Fruit fly (Drosophila melanogaster) whole organism, adult: ENCODE measurements around the gene bark.
A peak's percentile ranks its signal among the peaks of the same experiment; 100 is the strongest.

Source experiments
- CG11617 ChIP-seq: fragments of 200-800 bp; sonication (Bioruptor generic); optimal IDR thresholded peaks from 2 replicates; lab custom pipeline; 2017; ENCODE audit warnings: mild to moderate bottlenecking, missing biosample characterization, missing genetic modification reagents, missing genetic modification characterization
- CG12768 ChIP-seq: fragments of 200-800 bp; sonication (Bioruptor generic); optimal IDR thresholded peaks from 2 replicates; lab custom pipeline; 2017; ENCODE audit warnings: missing biosample characterization, missing genetic modification characterization, mild to moderate bottlenecking, moderate library complexity, missing genetic modification reagents
- CG14711 ChIP-seq: fragments of 200-800 bp; sonication (Bioruptor generic); optimal IDR thresholded peaks from 2 replicates; lab custom pipeline; 2018; ENCODE audit warnings: missing biosample characterization, mild to moderate bottlenecking, missing genetic modification characterization, moderate library complexity
- CG1620 ChIP-seq: fragments of 200-800 bp; sonication (Bioruptor generic); optimal IDR thresholded peaks from 2 replicates; lab custom pipeline; 2016; ENCODE audit warnings: missing biosample characterization, missing genetic modification characterization
- CG33017 ChIP-seq: fragments of 200-800 bp; sonication (Bioruptor generic); optimal IDR thresholded peaks from 2 replicates; lab custom pipeline; 2018; ENCODE audit warnings: missing biosample characterization, mild to moderate bottlenecking, missing genetic modification characterization, moderate library complexity
- CG5204 ChIP-seq: fragments of 200-800 bp; sonication (Bioruptor generic); optimal IDR thresholded peaks from 2 replicates; lab custom pipeline; 2016; ENCODE audit warnings: missing biosample characterization, missing genetic modification characterization
- CG7045 ChIP-seq: fragments of 200-800 bp; sonication (Bioruptor generic); optimal IDR thresholded peaks from 2 replicates; lab custom pipeline; 2017; ENCODE audit warnings: missing biosample characterization, mild to moderate bottlenecking, missing genetic modification characterization
- CG7101 ChIP-seq: fragments of 200-800 bp; sonication (Bioruptor generic); optimal IDR thresholded peaks from 2 replicates; lab custom pipeline; 2018; ENCODE audit warnings: missing biosample characterization, mild to moderate bottlenecking, missing genetic modification characterization, moderate library complexity
- Clk ChIP-seq: fragments of 200-800 bp; sonication (Bioruptor generic); optimal IDR thresholded peaks from 2 replicates; lab custom pipeline; 2017; ENCODE audit warnings: missing biosample characterization, missing genetic modification characterization
- Crg-1 ChIP-seq: fragments of 200-800 bp; sonication (Bioruptor generic); optimal IDR thresholded peaks from 2 replicates; lab custom pipeline; 2016; ENCODE audit warnings: missing biosample characterization, missing genetic modification characterization
- Hr96 ChIP-seq: fragments of 200-800 bp; sonication (Bioruptor generic); optimal IDR thresholded peaks from 2 replicates; lab custom pipeline; 2016; ENCODE audit warnings: missing biosample characterization, missing genetic modification characterization
- Mnt ChIP-seq: fragments of 200-800 bp; sonication (Bioruptor generic); optimal IDR thresholded peaks from 2 replicates; lab custom pipeline; 2016; ENCODE audit warnings: missing biosample characterization, mild to moderate bottlenecking, missing genetic modification characterization
- bab1 ChIP-seq: fragments of 200-800 bp; sonication (Bioruptor generic); optimal IDR thresholded peaks from 3 replicates; lab custom pipeline; 2019; ENCODE audit warnings: missing biosample characterization, mild to moderate bottlenecking, missing genetic modification characterization, moderate library complexity
- cic ChIP-seq: fragments of 200-800 bp; sonication (Bioruptor generic); optimal IDR thresholded peaks from 2 replicates; lab custom pipeline; 2017; ENCODE audit warnings: missing biosample characterization, mild to moderate bottlenecking, missing genetic modification characterization, moderate library complexity
- cnc ChIP-seq, 2 experiments: fragments of >200 bp; optimal IDR thresholded peaks; 2 replicates each; lab custom pipeline; 2017
- kay ChIP-seq: fragments of 200-800 bp; sonication (Bioruptor generic); peaks from one replicate; lab custom pipeline; 2016; ENCODE audit warnings: missing biosample characterization, missing genetic modification characterization, borderline replicate concordance
- ovo ChIP-seq: fragments of 200-800 bp; sonication (Bioruptor generic); optimal IDR thresholded peaks from 2 replicates; lab custom pipeline; 2016; ENCODE audit warnings: missing biosample characterization, missing genetic modification characterization
- pad ChIP-seq: fragments of 200-800 bp; sonication (Bioruptor generic); optimal IDR thresholded peaks from 3 replicates; lab custom pipeline; 2017; ENCODE audit warnings: missing biosample characterization, missing genetic modification characterization, mild to moderate bottlenecking, moderate library complexity, missing genetic modification reagents
- tj ChIP-seq: fragments of 200-800 bp; sonication (Bioruptor generic); optimal IDR thresholded peaks from 3 replicates; lab custom pipeline; 2017; ENCODE audit warnings: missing biosample characterization, mild to moderate bottlenecking, missing genetic modification characterization, moderate library complexity
- toe ChIP-seq: fragments of 200-800 bp; sonication (Bioruptor generic); optimal IDR thresholded peaks from 2 replicates; lab custom pipeline; 2016; ENCODE audit warnings: missing biosample characterization, missing genetic modification characterization

The bark gene

dm6 chr2L:3787028-3787427, at the start of gene bark:
bark (plus strand) TSS chr2L:3787167.
- no peak for TF ChIP-seq cnc (optimal IDR thresholded peaks at IDR 0.05; lab: Kevin White, UChicago)
- TF ChIP-seq bab1 (GFP tag; lab: Kevin White, UChicago), result peak; percentile 68
- TF ChIP-seq kay (GFP tag; lab: Kevin White, UChicago), result no peak
- no peak for TF ChIP-seq CG7045
- TF ChIP-seq CG33017 (tag; lab: Kevin White, UChicago), result peak; percentile 32
- TF ChIP-seq tj (GFP tag; lab: Kevin White, UChicago), result peak; percentile 11
- no peak for TF ChIP-seq CG14711 (tag; lab: Kevin White, UChicago)
- TF ChIP-seq CG12768 (GFP tag; lab: Kevin White, UChicago), result peak; percentile 46
- no peak for TF ChIP-seq ovo (GFP tag; lab: Kevin White, UChicago)
- no peak for TF ChIP-seq Hr96 (GFP tag; lab: Kevin White, UChicago)
- no peak for TF ChIP-seq CG11617 (GFP tag; lab: Kevin White, UChicago)
- TF ChIP-seq CG1620 (GFP tag; lab: Kevin White, UChicago), result peak; percentile 13
- no peak for TF ChIP-seq CG5204 (GFP tag; lab: Kevin White, UChicago)
- TF ChIP-seq cic, result peak; percentile 65
- no peak for TF ChIP-seq toe
- no peak for TF ChIP-seq pad (GFP tag; lab: Kevin White, UChicago)
- no peak for TF ChIP-seq Crg-1 (GFP tag; lab: Kevin White, UChicago)
- TF ChIP-seq CG7101 (tag; lab: Kevin White, UChicago), result no peak
- TF ChIP-seq Mnt (GFP tag; lab: Kevin White, UChicago), result peak; percentile 45
- TF ChIP-seq Clk, result no peak

- TF ChIP-seq CG7045, result no peak
- TF ChIP-seq CG7101 (tag; lab: Kevin White, UChicago), result no peak
- no peak for TF ChIP-seq CG33017 (tag; lab: Kevin White, UChicago)
- TF ChIP-seq bab1 (GFP tag; lab: Kevin White, UChicago), result no peak
- no peak for TF ChIP-seq CG14711 (tag; lab: Kevin White, UChicago)
Measured at dm6 chr2L:3737682-3738081, 49.3 kb upstream of the bark start.

- TF ChIP-seq cnc (optimal IDR thresholded peaks at IDR 0.05; lab: Kevin White, UChicago) (no peak), Crg-1 (GFP tag; lab: Kevin White, UChicago) (no peak), toe (no peak), CG11617 (GFP tag; lab: Kevin White, UChicago) (no peak), cic (no peak), ovo (GFP tag; lab: Kevin White, UChicago) (no peak), Mnt (GFP tag; lab: Kevin White, UChicago) (no peak), CG7045 (no peak), bab1 (GFP tag; lab: Kevin White, UChicago) (no peak), CG12768 (GFP tag; lab: Kevin White, UChicago) (no peak), CG5204 (GFP tag; lab: Kevin White, UChicago) (no peak), kay (GFP tag; lab: Kevin White, UChicago) (no peak), Hr96 (GFP tag; lab: Kevin White, UChicago) (no peak), tj (GFP tag; lab: Kevin White, UChicago) (no peak), CG33017 (tag; lab: Kevin White, UChicago) (no peak), CG1620 (GFP tag; lab: Kevin White, UChicago) (no peak), CG14711 (tag; lab: Kevin White, UChicago) (no peak), CG7101 (tag; lab: Kevin White, UChicago) (no peak), Clk (no peak), pad (GFP tag; lab: Kevin White, UChicago) (no peak)
Measured at dm6 chr2L:3740443-3740842, 46.5 kb upstream of the bark start.

- TF ChIP-seq CG7101 (tag; lab: Kevin White, UChicago), result no peak
- TF ChIP-seq bab1 (GFP tag; lab: Kevin White, UChicago), result peak; percentile 7
- TF ChIP-seq CG11617 (GFP tag; lab: Kevin White, UChicago), result no peak
- TF ChIP-seq CG12768 (GFP tag; lab: Kevin White, UChicago), result no peak
Measured at dm6 chr2L:3748691-3749090, 38.3 kb upstream of the bark start.

dm6 chr2L:3754835-3755547, 32.0 kb upstream of the bark start:
- TF ChIP-seq CG5204 (GFP tag; lab: Kevin White, UChicago) (peak; percentile 22), Crg-1 (GFP tag; lab: Kevin White, UChicago) (no peak)

- no peak for TF ChIP-seq Mnt (GFP tag; lab: Kevin White, UChicago)
- TF ChIP-seq CG1620 (GFP tag; lab: Kevin White, UChicago), result no peak
- TF ChIP-seq CG12768 (GFP tag; lab: Kevin White, UChicago), result no peak
- no peak for TF ChIP-seq ovo (GFP tag; lab: Kevin White, UChicago)
- no peak for TF ChIP-seq CG5204 (GFP tag; lab: Kevin White, UChicago)
- TF ChIP-seq CG7101 (tag; lab: Kevin White, UChicago), result no peak
- no peak for TF ChIP-seq Clk
- TF ChIP-seq Crg-1 (GFP tag; lab: Kevin White, UChicago), result no peak
- no peak for TF ChIP-seq CG14711 (tag; lab: Kevin White, UChicago)
- TF ChIP-seq cnc (optimal IDR thresholded peaks at IDR 0.05; lab: Kevin White, UChicago), result no peak
Measured at dm6 chr2L:3756831-3757351, 30.1 kb upstream of the bark start, which contains the start of gene CG43707. CG43707 (plus strand) TSS chr2L:3757256.
